Worm (Caenorhabditis elegans) whole organism, late embryonic: Measurements from ENCODE around the gene C14B9.8.

Source experiments
- T23F11.4 ChIP-seq: fragments of 200-800 bp; sonication (Bioruptor generic); optimal IDR thresholded peaks from 2 replicates; lab custom pipeline; 2018; ENCODE audit warnings: mild to moderate bottlenecking, missing genetic modification characterization, missing compliant biosample characterization
- elt-2 ChIP-seq: sonication (generic microtip); optimal IDR thresholded peaks from 2 replicates; lab custom pipeline; 2016; ENCODE audit warnings: missing genetic modification reagents, missing genetic modification characterization, missing compliant biosample characterization
- ets-4 ChIP-seq: sonication (generic microtip); optimal IDR thresholded peaks from 2 replicates; lab custom pipeline; 2016; ENCODE audit warnings: missing genetic modification characterization, missing compliant biosample characterization
- hlh-30 ChIP-seq: sonication (generic microtip); optimal IDR thresholded peaks from 2 replicates; lab custom pipeline; 2017; ENCODE audit warnings: antibody characterized with exemption, missing genetic modification characterization, missing compliant biosample characterization; ENCODE audit not compliant: insufficient read depth
- pag-3 ChIP-seq: sonication (generic microtip); optimal IDR thresholded peaks from 2 replicates; lab custom pipeline; 2016; ENCODE audit warnings: missing compliant biosample characterization, missing genetic modification characterization, borderline replicate concordance
- pqm-1 ChIP-seq: sonication (generic microtip); optimal IDR thresholded peaks from 2 replicates; lab custom pipeline; 2016; ENCODE audit warnings: missing genetic modification characterization, missing compliant biosample characterization
- unc-42 ChIP-seq: sonication (generic microtip); optimal IDR thresholded peaks from 2 replicates; lab custom pipeline; 2016; ENCODE audit warnings: missing genotype, missing genetic modification characterization, missing compliant biosample characterization

DNA sequence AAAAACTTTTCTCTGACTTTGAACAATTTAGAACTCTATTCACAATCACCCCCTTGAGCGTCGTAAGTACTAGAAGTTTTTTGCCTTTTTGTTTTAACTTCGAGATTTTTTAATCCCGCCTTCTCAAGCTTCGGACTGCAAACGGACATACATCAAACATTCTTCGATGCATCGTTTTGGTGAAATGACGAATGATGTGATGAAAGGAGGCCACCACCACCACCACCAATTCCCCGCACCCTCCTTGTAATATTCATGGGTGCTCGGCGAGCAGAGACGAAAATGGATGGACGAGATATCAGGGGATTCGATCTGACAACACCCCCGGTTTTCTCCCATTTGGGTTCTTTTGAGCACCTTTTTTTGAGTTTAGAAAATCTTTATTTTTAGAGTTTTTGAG is 1.5 kb upstream of the C14B9.8 start:
- TF ChIP-seq pag-3 (tag; lab: Kevin White, UChicago) (no peak), T23F11.4 (GFP tag; lab: Kevin White, UChicago) (no peak), ets-4 (tag; lab: Kevin White, UChicago) (no peak), pqm-1 (tag; lab: Kevin White, UChicago) (no peak), unc-42 (tag; lab: Kevin White, UChicago) (no peak), elt-2 (tag; lab: Kevin White, UChicago) (no peak), hlh-30 (tag; lab: Kevin White, UChicago) (no peak)
